Fruit fly (Drosophila melanogaster) whole organism: ENCODE results near the gene CG13473.

Source experiments
- CG8478 ChIP-seq: fragments of >200 bp; optimal IDR thresholded peaks from 2 replicates; lab custom pipeline; 2018; ENCODE audit warnings: inconsistent platforms
- psq ChIP-seq: fragments of >200 bp; optimal IDR thresholded peaks from 2 replicates; lab custom pipeline; 2017
- usp ChIP-seq: fragments of >200 bp; optimal IDR thresholded peaks from 2 replicates; lab custom pipeline; 2017; ENCODE audit warnings: missing biosample characterization, missing genetic modification characterization, mixed read lengths

dm6 chr3L:14705164-14705563 is 23.4 kb upstream of the CG13473 start, which contains the start of gene CG13476:
- TF ChIP-seq CG8478 (lab: Kevin White, UChicago), result no peak
- TF ChIP-seq psq (lab: Kevin White, UChicago), result no peak
- TF ChIP-seq usp (GFP tag; lab: Kevin White, UChicago), result no peak
